Worm (Caenorhabditis elegans) whole organism, dauer: ENCODE results near the gene eas-1.
"Not testable (repeated sequence)": the region's sequence is repeated elsewhere in the genome, so short reads cannot be mapped to it uniquely, and the experiment has no call there.

Source experiments
- unc-62 ChIP-seq: sonication (generic microtip); optimal IDR thresholded peaks from 2 replicates; lab custom pipeline; 2017; ENCODE audit warnings: missing biosample characterization, missing genetic modification reagents, missing genetic modification characterization

The eas-1 gene

DNA sequence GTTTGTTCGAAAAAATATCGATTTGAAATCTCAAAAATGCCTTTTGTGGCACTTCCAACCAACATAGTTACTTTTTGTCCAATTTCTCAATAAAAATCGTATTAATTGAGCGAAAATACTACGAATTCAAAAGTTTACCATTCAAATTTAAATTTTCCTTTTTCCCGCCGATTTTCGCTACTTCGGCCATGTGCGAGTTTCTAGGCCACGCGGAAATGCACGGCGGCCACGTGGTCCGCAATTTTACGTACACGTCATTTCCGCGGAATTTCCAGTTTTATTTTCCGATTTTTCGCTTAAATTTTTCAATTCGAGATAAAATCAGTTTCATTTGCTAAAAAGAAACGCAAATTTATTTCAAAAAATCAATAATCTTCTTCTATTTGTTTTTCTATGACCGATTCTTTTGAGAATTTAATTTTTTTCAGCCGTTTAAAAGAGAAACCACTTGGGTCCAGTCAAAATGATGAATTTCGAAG, at the start of gene eas-1:
Gene eas-1 (plus strand): TSS at position 429 of the 479 bp plus-strand sequence.
- TF ChIP-seq unc-62 (GFP tag; lab: Kevin White, UChicago) = no peak

DNA sequence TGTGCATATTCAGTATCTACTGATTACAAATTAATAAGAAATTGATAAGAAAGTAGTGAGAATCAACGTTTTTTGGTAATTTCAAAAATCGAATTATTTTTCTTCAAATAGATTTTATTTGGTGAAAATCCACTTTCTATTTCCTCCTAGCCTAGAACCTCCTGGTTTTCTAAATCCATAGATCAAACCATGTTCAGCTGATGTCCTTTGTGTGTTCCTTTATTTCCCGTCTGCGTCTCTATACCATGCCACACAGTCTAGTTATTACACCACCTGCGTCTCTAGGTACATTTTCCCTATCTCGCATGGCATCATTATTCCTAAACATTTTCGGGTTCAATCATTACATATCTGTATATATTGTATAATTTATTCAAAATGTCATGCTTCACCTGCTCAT, 47.1 kb upstream of the eas-1 start, which contains the start of gene F10G7.5:
Gene F10G7.5 (plus strand): TSS at position 286 of the 400 bp plus-strand sequence.
- no peak for TF ChIP-seq unc-62 (GFP tag; lab: Kevin White, UChicago)

DNA sequence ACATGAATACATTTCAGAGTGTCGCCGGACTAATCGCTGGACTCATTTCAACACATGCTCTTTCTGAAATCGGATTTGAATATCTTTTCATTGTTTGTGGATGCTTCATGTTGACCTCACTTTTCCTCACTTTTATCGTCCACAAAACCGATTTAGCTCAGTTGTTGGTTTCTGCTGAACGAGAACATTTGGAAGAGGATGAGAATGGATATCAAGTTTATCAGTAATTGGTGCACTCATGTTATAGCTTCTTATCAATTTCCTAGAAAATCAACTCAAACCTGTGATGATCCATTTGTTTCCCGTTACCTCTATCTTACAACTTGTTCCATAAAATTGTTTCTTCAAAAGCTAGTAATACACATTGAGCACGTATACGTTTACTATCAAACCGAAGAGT, 44.2 kb upstream of the eas-1 start:
- no peak for TF ChIP-seq unc-62 (GFP tag; lab: Kevin White, UChicago)

DNA sequence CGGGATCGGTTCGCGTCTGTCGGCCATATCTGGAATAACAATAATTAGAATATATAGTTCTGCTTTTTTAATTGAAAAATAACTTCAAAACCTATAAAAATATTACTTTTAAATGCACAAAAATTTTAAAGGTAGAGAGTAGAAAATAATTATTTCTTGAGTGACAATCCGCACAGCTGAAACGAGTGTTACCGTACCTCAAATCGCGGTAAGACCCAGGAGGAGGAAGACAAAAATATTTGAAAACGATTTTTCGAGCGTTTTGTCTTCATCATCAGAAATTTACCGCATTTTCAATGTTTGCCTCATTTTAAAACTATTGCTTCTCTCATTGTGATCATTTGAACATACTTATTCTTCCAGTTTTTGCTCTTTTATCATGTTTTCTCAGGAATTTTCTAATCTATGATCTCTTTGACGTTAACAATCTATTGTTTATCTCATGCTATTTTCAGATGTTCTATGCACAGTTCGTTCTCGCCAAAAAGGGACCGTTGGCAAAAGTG, 41.9 kb upstream of the eas-1 start, which contains the start of the genes rpn-5 and scc-1:
Gene rpn-5 (minus strand): TSS at position 162 of the 506 bp plus-strand sequence.
Gene scc-1 (plus strand): TSS at position 456 of the 506 bp plus-strand sequence.
- no peak for TF ChIP-seq unc-62 (GFP tag; lab: Kevin White, UChicago)

- not testable (repeated sequence) for TF ChIP-seq unc-62 (GFP tag; lab: Kevin White, UChicago)
Observed at ce11 chrII:4701482-4702119, 38.6 kb upstream of the eas-1 start, which contains the start of gene unc-85. Gene unc-85 (plus strand): TSS chrII:4702069.

DNA sequence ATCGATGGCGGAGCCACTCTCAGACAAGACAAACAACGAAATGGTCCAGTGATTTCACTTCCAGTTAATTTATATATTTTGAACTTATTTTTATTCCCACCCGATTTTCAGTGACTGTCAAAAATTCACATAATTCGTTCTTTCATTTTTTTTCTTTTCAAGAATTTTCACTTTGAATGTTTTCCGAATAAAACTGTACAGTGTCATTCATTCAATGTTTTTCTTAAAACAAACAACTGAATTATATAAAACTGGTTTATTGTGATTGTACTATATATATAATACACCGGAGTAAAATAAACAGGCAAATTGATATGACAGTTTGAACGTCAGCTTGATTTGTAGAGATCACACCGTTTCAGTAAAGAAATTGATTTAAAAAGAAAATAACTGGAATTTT, 37.2 kb upstream of the eas-1 start:
- TF ChIP-seq unc-62 (GFP tag; lab: Kevin White, UChicago) = no peak

- TF ChIP-seq unc-62 (GFP tag; lab: Kevin White, UChicago) = no peak
Observed at ce11 chrII:4706359-4706871, 33.8 kb upstream of the eas-1 start, which contains the start of the genes F10G7.9 and tsn-1. Gene F10G7.9 (minus strand): TSS chrII:4706485. Gene tsn-1 (plus strand): TSS chrII:4706821.

ce11 chrII:4710120-4710519, 30.1 kb upstream of the eas-1 start, which contains the start of gene tag-151:
Gene tag-151 (plus strand): TSS chrII:4710277.
- no peak for TF ChIP-seq unc-62 (GFP tag; lab: Kevin White, UChicago)

DNA sequence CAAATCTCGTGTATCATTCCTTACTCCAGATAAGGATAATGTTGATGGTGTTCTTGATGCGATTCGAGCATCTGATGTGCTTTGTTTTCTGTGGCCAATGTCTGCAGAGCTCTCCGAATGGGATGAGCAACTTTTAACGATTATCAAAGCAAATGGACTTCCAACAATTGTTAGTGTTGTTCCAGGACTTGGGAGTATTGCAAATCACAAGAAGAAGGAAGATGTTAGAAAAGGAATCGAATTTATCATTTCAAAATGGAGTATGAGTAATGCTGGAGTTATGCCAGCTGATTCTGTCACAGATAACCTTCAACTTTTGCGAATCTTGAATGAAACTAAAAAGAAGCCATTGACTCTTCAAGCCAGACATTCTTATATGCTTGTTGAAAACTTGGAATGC, 29.4 kb upstream of the eas-1 start:
- no peak for TF ChIP-seq unc-62 (GFP tag; lab: Kevin White, UChicago)

- TF ChIP-seq unc-62 (GFP tag; lab: Kevin White, UChicago) = no peak
Observed at ce11 chrII:4715676-4716075, 24.5 kb upstream of the eas-1 start, which contains the start of gene F41C3.8. Gene F41C3.8 (plus strand): TSS chrII:4716046.

ce11 chrII:4726120-4726519, 14.1 kb upstream of the eas-1 start, which contains the start of gene F10G7.10:
Gene F10G7.10 (minus strand): TSS chrII:4726264.
- TF ChIP-seq unc-62 (GFP tag; lab: Kevin White, UChicago) = no peak

- no peak for TF ChIP-seq unc-62 (GFP tag; lab: Kevin White, UChicago)
Observed at ce11 chrII:4726750-4727384, 13.3 kb upstream of the eas-1 start.

DNA sequence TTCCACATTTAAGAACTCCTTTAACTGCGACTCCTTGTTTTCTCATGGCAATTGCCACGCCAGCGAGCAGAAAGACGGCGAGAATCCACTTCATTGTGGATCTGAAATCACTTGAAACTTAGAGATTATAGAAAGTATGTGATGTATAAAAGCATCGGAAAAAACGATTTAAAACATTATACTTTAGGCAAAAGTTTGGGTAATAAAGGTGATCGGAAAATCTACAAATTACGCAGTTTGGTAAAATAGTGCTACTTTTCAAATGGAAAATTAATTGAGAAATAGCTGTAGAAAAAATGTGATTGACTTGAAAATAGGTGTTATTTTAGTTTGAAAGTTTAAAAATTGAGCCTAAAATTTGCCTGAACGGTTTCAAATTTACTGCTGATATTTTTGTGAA, 12.4 kb upstream of the eas-1 start, which contains the start of gene ttr-41:
Gene ttr-41 (minus strand): TSS at position 101 of the 400 bp plus-strand sequence.
- TF ChIP-seq unc-62 (GFP tag; lab: Kevin White, UChicago) = no peak

DNA sequence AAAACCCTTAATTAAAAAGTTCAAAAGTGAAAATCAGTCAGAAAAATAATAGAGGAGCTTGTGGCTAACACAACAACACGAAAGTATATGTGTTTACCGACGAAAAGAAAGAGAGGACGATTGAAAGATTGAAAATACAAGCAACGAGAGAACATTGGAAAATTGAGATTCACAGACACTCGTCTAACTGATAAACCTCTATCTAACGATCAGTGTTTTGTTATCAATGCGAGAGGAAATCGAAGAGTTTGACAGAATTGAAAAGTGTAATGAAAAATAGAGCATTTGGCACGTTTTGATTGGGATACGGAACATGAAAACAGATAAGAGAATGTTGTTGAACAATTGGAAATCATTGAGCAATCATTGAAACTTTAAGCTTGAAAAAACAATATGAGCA, 11.5 kb upstream of the eas-1 start:
- TF ChIP-seq unc-62 (GFP tag; lab: Kevin White, UChicago) = no peak

DNA sequence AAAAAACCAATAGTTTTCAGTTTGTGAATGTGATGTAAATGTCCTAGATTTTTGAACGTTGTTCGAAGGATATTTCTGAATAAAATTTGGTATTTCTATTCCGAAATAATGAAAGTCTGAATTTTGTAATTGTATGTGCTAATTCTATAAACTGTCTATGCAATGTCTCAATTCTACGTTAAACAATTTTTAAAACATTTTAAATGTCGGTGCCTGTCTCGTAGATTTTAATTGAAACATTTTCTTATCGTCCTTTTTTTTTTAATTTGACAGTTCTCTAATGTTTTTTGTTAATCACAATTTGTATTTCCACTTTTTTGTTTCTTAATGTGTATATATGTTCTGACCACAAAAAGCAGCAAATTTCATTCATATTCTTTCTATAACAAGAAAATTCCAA, 10.5 kb upstream of the eas-1 start, which contains the start of gene F41C3.7:
Gene F41C3.7 (plus strand): TSS at position 301 of the 400 bp plus-strand sequence.
- TF ChIP-seq unc-62 (GFP tag; lab: Kevin White, UChicago) = no peak

DNA sequence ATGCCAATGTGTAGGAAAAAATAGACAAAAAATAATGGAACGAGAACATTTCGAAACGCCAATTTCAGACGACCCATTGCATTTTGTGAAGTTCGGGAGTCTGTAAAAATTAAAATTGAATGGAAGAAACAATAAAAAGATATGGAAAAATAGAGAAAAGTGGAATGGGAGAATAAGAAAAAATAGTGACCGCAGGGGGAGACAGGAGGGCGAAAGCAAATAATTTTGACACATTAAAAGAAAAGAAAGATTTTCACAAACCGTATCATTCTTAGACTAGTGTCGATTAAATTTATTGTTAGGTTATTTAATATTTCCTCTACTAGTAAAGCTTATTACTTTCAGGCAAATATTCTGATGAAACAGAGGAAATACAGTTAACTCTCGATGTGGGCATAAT, 6.4 kb upstream of the eas-1 start, which contains the start of gene F41C3.11:
Gene F41C3.11 (minus strand): TSS at position 101 of the 400 bp plus-strand sequence.
- TF ChIP-seq unc-62 (GFP tag; lab: Kevin White, UChicago) = no peak
